Worm (Caenorhabditis elegans) whole organism, young adult: ENCODE results near the gene Y66A7A.7.

Experiments
- B0019.2 ChIP-seq: fragments of 200-800 bp; sonication (Bioruptor generic); conservative IDR thresholded peaks from 2 replicates; pipeline ENCODE4 v1.3.6; 2022; ENCODE audit warnings: missing genetic modification reagents, missing genetic modification characterization, missing compliant biosample characterization
- C17E4.6 ChIP-seq: fragments of 200-800 bp; sonication (Bioruptor generic); IDR thresholded peaks from 2 replicates; pipeline ENCODE4 v1.3.6; 2022; ENCODE audit warnings: missing genetic modification reagents, missing genetic modification characterization, missing compliant biosample characterization
- F22D6.2 ChIP-seq: sonication (generic microtip); optimal IDR thresholded peaks from 2 replicates; lab custom pipeline; 2016; ENCODE audit warnings: mild to moderate bottlenecking, missing genetic modification characterization, missing compliant biosample characterization
- F33H1.4 ChIP-seq: fragments of 200-800 bp; sonication (Bioruptor generic); IDR thresholded peaks from 2 replicates; pipeline ENCODE4 v1.3.6; 2022; ENCODE audit warnings: missing genetic modification reagents, missing genetic modification characterization, missing compliant biosample characterization
- F49E8.2 ChIP-seq: sonication (generic microtip); optimal IDR thresholded peaks from 3 replicates; lab custom pipeline; 2017; ENCODE audit warnings: missing genetic modification characterization, mild to moderate bottlenecking, missing compliant biosample characterization, antibody characterized with exemption, moderate library complexity; ENCODE audit not compliant: insufficient read depth
- F57C9.4 ChIP-seq: sonication (generic microtip); optimal IDR thresholded peaks from 2 replicates; lab custom pipeline; 2017; ENCODE audit warnings: mild to moderate bottlenecking, missing genetic modification characterization, missing compliant biosample characterization
- T26A5.8 ChIP-seq: sonication (generic microtip); optimal IDR thresholded peaks from 2 replicates; lab custom pipeline; 2016; ENCODE audit warnings: missing genetic modification characterization, missing compliant biosample characterization
- Y56A3A.18 ChIP-seq: fragments of 200-800 bp; sonication (Bioruptor generic); IDR thresholded peaks from 2 replicates; pipeline ENCODE4 v1.3.6; 2022; ENCODE audit warnings: missing genetic modification reagents, missing genetic modification characterization, missing compliant biosample characterization
- Y67H2A.10 ChIP-seq: fragments of 200-800 bp; sonication (Bioruptor generic); conservative IDR thresholded peaks from 2 replicates; pipeline ENCODE4 v1.3.6; 2022; ENCODE audit warnings: missing genetic modification reagents, missing genetic modification characterization, missing compliant biosample characterization
- Y95B8A.8 ChIP-seq: fragments of 200-800 bp; sonication (Bioruptor generic); IDR thresholded peaks from 2 replicates; pipeline ENCODE4 v1.3.6; 2022; ENCODE audit warnings: missing genetic modification reagents, missing genetic modification characterization, missing compliant biosample characterization
- akir-1 ChIP-seq: fragments of 200-800 bp; sonication (Bioruptor generic); optimal IDR thresholded peaks from 2 replicates; lab custom pipeline; 2018; ENCODE audit warnings: mild to moderate bottlenecking, missing genetic modification characterization, moderate library complexity, missing compliant biosample characterization
- ama-1 ChIP-seq, 3 experiments: fragments of 150-350 bp in 1 of 3; sonication (generic microtip) in 2 of 3; optimal IDR thresholded peaks; 2 replicates each; lab custom pipeline; 2014 to 2018; ENCODE audit warnings: missing biosample characterization in 2 of 3, missing genetic modification characterization in 2 of 3, missing genetic modification reagents in 2 of 3
- aptf-3 ChIP-seq: fragments of 200-800 bp; sonication (Bioruptor generic); IDR thresholded peaks from 2 replicates; pipeline ENCODE4 v1.3.6; 2022; ENCODE audit warnings: missing genetic modification characterization, missing compliant biosample characterization
- attf-3 ChIP-seq: fragments of 200-800 bp; sonication (Bioruptor generic); conservative IDR thresholded peaks from 2 replicates; pipeline ENCODE4 v1.3.6; 2022; ENCODE audit warnings: missing genetic modification reagents, missing genetic modification characterization, missing compliant biosample characterization
- attf-6 ChIP-seq: fragments of 200-800 bp; sonication (Bioruptor generic); IDR thresholded peaks from 2 replicates; pipeline ENCODE4 v1.3.6; 2022; ENCODE audit warnings: missing genetic modification reagents, missing genetic modification characterization, missing compliant biosample characterization
- bed-1 ChIP-seq: fragments of 200-800 bp; sonication (Bioruptor generic); IDR thresholded peaks from 2 replicates; pipeline ENCODE4 v1.3.6; 2022; ENCODE audit warnings: missing genetic modification reagents, missing genetic modification characterization, missing compliant biosample characterization
- ccch-3 ChIP-seq: fragments of 200-800 bp; sonication (Bioruptor generic); optimal IDR thresholded peaks from 2 replicates; lab custom pipeline; 2018; ENCODE audit warnings: mild to moderate bottlenecking, missing genetic modification characterization, missing compliant biosample characterization
- cebp-1 ChIP-seq, 2 experiments: fragments of 200-800 bp in 1 of 2; sonication (Bioruptor generic) in 1 of 2; sonication (generic microtip) in 1 of 2; IDR thresholded peaks in 1 of 2; optimal IDR thresholded peaks in 1 of 2; 2 replicates each; pipeline versions ENCODE4 v1.3.6 to Lab custom; 2017 to 2022; ENCODE audit warnings: missing compliant biosample characterization in 2 of 2, missing genetic modification characterization in 2 of 2, mild to moderate bottlenecking in 1 of 2, missing genetic modification reagents in 1 of 2, moderate library complexity in 1 of 2
- ceh-27 ChIP-seq: fragments of 200-800 bp; sonication (Bioruptor generic); optimal IDR thresholded peaks from 2 replicates; lab custom pipeline; 2018; ENCODE audit warnings: mild to moderate bottlenecking, missing genetic modification characterization, moderate library complexity, missing compliant biosample characterization
- ceh-91 ChIP-seq: fragments of 200-800 bp; sonication (Bioruptor generic); IDR thresholded peaks from 2 replicates; pipeline ENCODE4 v1.3.6; 2022; ENCODE audit warnings: missing genetic modification reagents, missing genetic modification characterization, missing compliant biosample characterization
- chd-7 ChIP-seq: sonication (generic microtip); optimal IDR thresholded peaks from 2 replicates; lab custom pipeline; 2016; ENCODE audit warnings: mild to moderate bottlenecking, missing genetic modification characterization, moderate library complexity, missing compliant biosample characterization
- dox-1 ChIP-seq: fragments of 200-800 bp; sonication (Bioruptor generic); IDR thresholded peaks from 2 replicates; pipeline ENCODE4 v1.3.6; 2022; ENCODE audit warnings: missing genetic modification reagents, missing genetic modification characterization, missing compliant biosample characterization
- lin-35 ChIP-seq, 3 experiments: fragments of 150-350 bp in 2 of 3; sonication (generic microtip) in 1 of 3; optimal IDR thresholded peaks; 2 replicates each; lab custom pipeline; 2014 to 2018; ENCODE audit warnings: missing biosample characterization in 3 of 3, missing genetic modification characterization in 3 of 3, missing genetic modification reagents in 3 of 3
- lin-40 ChIP-seq: sonication (generic microtip); optimal IDR thresholded peaks from 2 replicates; lab custom pipeline; 2016; ENCODE audit warnings: missing genetic modification characterization, mild to moderate bottlenecking, missing compliant biosample characterization, missing genotype, missing genetic modification reagents
- lir-1 ChIP-seq: fragments of 200-800 bp; sonication (Bioruptor generic); conservative IDR thresholded peaks from 2 replicates; pipeline ENCODE4 v1.3.6; 2022; ENCODE audit warnings: missing genetic modification reagents, missing genetic modification characterization, missing compliant biosample characterization
- lsl-1 ChIP-seq: fragments of 200-800 bp; sonication (Bioruptor generic); optimal IDR thresholded peaks from 2 replicates; lab custom pipeline; 2018; ENCODE audit warnings: mild to moderate bottlenecking, missing genetic modification characterization, moderate library complexity, missing compliant biosample characterization
- madf-10 ChIP-seq: sonication (generic microtip); optimal IDR thresholded peaks from 2 replicates; lab custom pipeline; 2016; ENCODE audit warnings: mild to moderate bottlenecking, missing genetic modification characterization, missing compliant biosample characterization
- mel-28 ChIP-seq: sonication (generic microtip); optimal IDR thresholded peaks from 2 replicates; lab custom pipeline; 2016; ENCODE audit warnings: borderline replicate concordance, mild to moderate bottlenecking, missing genetic modification characterization, missing compliant biosample characterization
- mes-4 ChIP-seq: sonication (generic microtip); optimal IDR thresholded peaks from 2 replicates; lab custom pipeline; 2016; ENCODE audit warnings: missing genotype, missing genetic modification characterization, missing compliant biosample characterization
- nhr-80 ChIP-seq: sonication (generic microtip); optimal IDR thresholded peaks from 2 replicates; lab custom pipeline; 2016; ENCODE audit warnings: missing genetic modification characterization, missing compliant biosample characterization
- repo-1 ChIP-seq: sonication (generic microtip); optimal IDR thresholded peaks from 2 replicates; lab custom pipeline; 2017; ENCODE audit warnings: mild to moderate bottlenecking, missing genetic modification characterization, missing compliant biosample characterization
- sdz-38 ChIP-seq: sonication (generic microtip); optimal IDR thresholded peaks from 2 replicates; lab custom pipeline; 2016; ENCODE audit warnings: missing genotype, missing genetic modification characterization, missing compliant biosample characterization
- snpc-4 ChIP-seq, 5 experiments: fragments of 150-350 bp in 1 of 5; sonication (generic microtip) in 4 of 5; optimal IDR thresholded peaks; 2 replicates each; lab custom pipeline; 2014 to 2018; ENCODE audit warnings: missing genetic modification characterization in 5 of 5, missing biosample characterization in 3 of 5, antibody characterized with exemption in 2 of 5, mild to moderate bottlenecking in 2 of 5, missing compliant biosample characterization in 2 of 5, missing genotype in 2 of 5, moderate library complexity in 2 of 5, missing genetic modification reagents in 1 of 5
- somi-1 ChIP-seq: fragments of 200-800 bp; sonication (Bioruptor generic); optimal IDR thresholded peaks from 2 replicates; lab custom pipeline; 2018; ENCODE audit warnings: mild to moderate bottlenecking, missing genetic modification characterization, missing compliant biosample characterization
- sptf-2 ChIP-seq: fragments of 200-800 bp; sonication (Bioruptor generic); optimal IDR thresholded peaks from 2 replicates; lab custom pipeline; 2018; ENCODE audit warnings: mild to moderate bottlenecking, missing genetic modification characterization, missing compliant biosample characterization
- unc-130 ChIP-seq: sonication (generic microtip); optimal IDR thresholded peaks from 2 replicates; lab custom pipeline; 2016; ENCODE audit warnings: missing genetic modification reagents, missing genetic modification characterization, missing compliant biosample characterization
- unc-62 ChIP-seq: fragments of 150-350 bp; optimal IDR thresholded peaks from 2 replicates; lab custom pipeline; 2014; ENCODE audit warnings: missing biosample characterization, missing genetic modification reagents, missing genetic modification characterization
- xnd-1 ChIP-seq: sonication (generic microtip); optimal IDR thresholded peaks from 2 replicates; lab custom pipeline; 2016; ENCODE audit warnings: missing genotype, missing genetic modification reagents, missing genetic modification characterization, missing compliant biosample characterization
- ztf-25 ChIP-seq: fragments of 200-800 bp; sonication (Bioruptor generic); IDR thresholded peaks from 2 replicates; pipeline ENCODE4 v1.3.6; 2022; ENCODE audit warnings: missing genetic modification reagents, missing genetic modification characterization, missing compliant biosample characterization
- ztf-26 ChIP-seq: sonication (generic microtip); optimal IDR thresholded peaks from 2 replicates; lab custom pipeline; 2017; ENCODE audit warnings: missing genetic modification characterization, missing compliant biosample characterization
- ztf-28 ChIP-seq: fragments of 200-800 bp; sonication (Bioruptor generic); IDR thresholded peaks from 2 replicates; pipeline ENCODE4 v1.3.6; 2022; ENCODE audit warnings: missing genetic modification reagents, missing genetic modification characterization, missing compliant biosample characterization
- ztf-3 ChIP-seq: fragments of 200-800 bp; sonication (Bioruptor generic); optimal IDR thresholded peaks from 2 replicates; lab custom pipeline; 2018; ENCODE audit warnings: mild to moderate bottlenecking, missing genetic modification characterization, missing compliant biosample characterization
- ztf-6 ChIP-seq: fragments of 200-800 bp; sonication (Bioruptor generic); IDR thresholded peaks from 2 replicates; pipeline ENCODE4 v1.3.6; 2022; ENCODE audit warnings: missing genetic modification reagents, missing genetic modification characterization, missing compliant biosample characterization

Y66A7A.7 gene

ce11 chrIII:11624838-11625292 lies 4.4 kb downstream of the Y66A7A.7 start, which contains the start of gene gly-8 (continued):
- TF ChIP-seq B0019.2 (no peak), bed-1 (GFP tag; lab: Robert Waterston, UW) (no peak)
- TF ChIP-seq, all 124 proteins: peak for 0

- TF ChIP-seq ceh-91 (GFP tag; lab: Robert Waterston, UW) (no peak), cebp-1 (GFP tag; IDR thresholded peaks at IDR 0.05; lab: Robert Waterston, UW) (no peak), cebp-1 (tag; optimal IDR thresholded peaks at IDR 0.05; lab: Kevin White, UChicago) (no peak), dox-1 (no peak), attf-6 (GFP tag; lab: Robert Waterston, UW) (no peak), mel-28 (no peak), somi-1 (GFP tag; lab: Kevin White, UChicago) (no peak), aptf-3 (GFP tag; lab: Robert Waterston, UW) (no peak), madf-10 (tag; lab: Kevin White, UChicago) (no peak), chd-7 (tag; lab: Kevin White, UChicago) (no peak), ztf-26 (tag; lab: Kevin White, UChicago) (no peak), Y95B8A.8 (GFP tag; lab: Robert Waterston, UW) (no peak), sptf-2 (GFP tag; lab: Kevin White, UChicago) (no peak), unc-130 (GFP tag; lab: Kevin White, UChicago) (no peak)
- TF ChIP-seq, all 124 proteins: peak for 0
Observed at ce11 chrIII:11616446-11616845, 12.8 kb downstream of the Y66A7A.7 start, which contains the start of gene ceh-91. Gene ceh-91 (plus strand): TSS chrIII:11616746.

ce11 chrIII:11615802-11616201 lies 13.5 kb downstream of the Y66A7A.7 start:
- peak; percentile 66 for TF ChIP-seq attf-3 (GFP tag; lab: Robert Waterston, UW)
- no peak for TF ChIP-seq ccch-3 (GFP tag; lab: Kevin White, UChicago)
- no peak for TF ChIP-seq repo-1
- TF ChIP-seq aptf-3 (GFP tag; lab: Robert Waterston, UW), result no peak
- TF ChIP-seq ztf-3 (GFP tag; lab: Kevin White, UChicago), result no peak
- no peak for TF ChIP-seq ztf-25
- TF ChIP-seq sdz-38 (tag; lab: Kevin White, UChicago), result no peak
- TF ChIP-seq Y67H2A.10, result no peak
- TF ChIP-seq snpc-4 (GFP tag; optimal IDR thresholded peaks at IDR 0.05; lab: Kevin White, UChicago), result no peak
- no peak for TF ChIP-seq snpc-4 (tag; optimal IDR thresholded peaks at IDR 0.05; lab: Kevin White, UChicago)
- no peak for TF ChIP-seq T26A5.8
- peak; percentile 17; the same call in 1 of the 2 replicates for TF ChIP-seq F33H1.4 (GFP tag; lab: Robert Waterston, UW)
- no peak for TF ChIP-seq lin-40 (tag; lab: Kevin White, UChicago)
- TF ChIP-seq lin-35 (GFP tag; optimal IDR thresholded peaks at IDR 0.05; lab: Kevin White, UChicago), result no peak
- no peak for TF ChIP-seq lir-1 (GFP tag; lab: Robert Waterston, UW)
- TF ChIP-seq lsl-1 (GFP tag; lab: Kevin White, UChicago), result peak; percentile 14
- TF ChIP-seq mes-4 (tag; lab: Kevin White, UChicago), result no peak

- TF ChIP-seq lin-35 (GFP tag; optimal IDR thresholded peaks at IDR 0.05; lab: Kevin White, UChicago) (no peak), F57C9.4 (tag; lab: Kevin White, UChicago) (no peak), ceh-27 (GFP tag; lab: Kevin White, UChicago) (no peak), C17E4.6 (GFP tag; lab: Robert Waterston, UW) (no peak), ztf-25 (no peak), ztf-6 (GFP tag; lab: Robert Waterston, UW) (no peak), chd-7 (tag; lab: Kevin White, UChicago) (no peak), nhr-80 (no peak), Y56A3A.18 (no peak), xnd-1 (tag; lab: Kevin White, UChicago) (no peak), F22D6.2 (no peak), ztf-28 (GFP tag; lab: Robert Waterston, UW) (no peak), unc-62 (no peak), akir-1 (no peak), sdz-38 (tag; lab: Kevin White, UChicago) (no peak), F49E8.2 (no peak), unc-130 (GFP tag; lab: Kevin White, UChicago) (no peak), somi-1 (GFP tag; lab: Kevin White, UChicago) (no peak), ama-1 (optimal IDR thresholded peaks at IDR 0.05; lab: Kevin White, UChicago) (no peak), ama-1 (GFP tag; optimal IDR thresholded peaks at IDR 0.05; lab: Kevin White, UChicago) (no peak)
- TF ChIP-seq, all 124 proteins: peak for 0
Observed at ce11 chrIII:11614874-11615273, 14.4 kb downstream of the Y66A7A.7 start.
